Worm (Caenorhabditis elegans): ENCODE results near the gene D1086.17.
A peak's percentile ranks its signal among the peaks of the same experiment; 100 is the strongest.

The D1086.17 gene

DNA sequence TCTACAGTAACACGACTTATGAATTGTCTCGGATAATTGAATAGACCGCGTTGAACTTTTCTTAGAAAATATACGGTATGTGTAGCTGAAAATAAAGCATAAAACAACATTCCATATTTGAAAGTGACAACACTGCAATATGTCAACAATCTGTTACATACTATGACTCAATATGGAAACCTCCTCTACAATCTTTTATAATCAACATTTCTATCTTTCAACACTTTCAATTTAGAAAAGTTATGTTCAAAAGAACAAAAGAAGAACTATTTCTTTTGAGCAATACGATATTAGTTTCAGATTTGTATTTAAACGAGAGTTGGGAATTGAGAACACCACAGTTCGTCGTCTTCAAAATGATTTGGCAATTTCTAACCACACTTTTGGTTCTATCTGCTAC lies 14.8 kb downstream of the D1086.17 start, which contains the start of gene D1086.10:
D1086.10 (plus strand) TSS at position 301 of the 400 bp plus-strand sequence.
- no peak for TF ChIP-seq pes-1 (GFP tag; IDR thresholded peaks at IDR 0.05)
- TF ChIP-seq ets-7 (tag; optimal IDR thresholded peaks at IDR 0.05): no peak
- no peak for TF ChIP-seq ceh-36 (tag; optimal IDR thresholded peaks at IDR 0.05)
- TF ChIP-seq F13C5.2 (tag; optimal IDR thresholded peaks at IDR 0.05): no peak
- TF ChIP-seq scrt-1 (GFP tag; IDR thresholded peaks at IDR 0.05): no peak

DNA sequence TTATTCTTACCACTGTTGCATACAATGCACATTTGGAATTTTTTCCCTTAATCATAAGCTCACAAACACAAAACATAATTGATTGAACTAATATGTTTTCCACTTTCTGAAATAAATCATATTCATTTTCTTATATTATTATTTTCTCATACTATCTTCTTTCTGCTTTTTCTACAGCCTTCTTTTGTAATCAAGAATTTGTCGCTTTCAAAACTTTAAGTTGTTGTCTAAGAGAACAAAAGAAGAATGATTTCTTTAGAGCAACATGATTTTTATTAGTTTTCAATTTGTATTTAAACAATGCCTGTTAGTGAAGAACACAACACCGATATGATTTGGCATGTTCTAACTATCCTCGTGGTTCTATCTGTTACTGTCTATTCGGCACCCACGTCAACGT lies 16.3 kb downstream of the D1086.17 start, which contains the start of gene D1086.7:
D1086.7 (plus strand) TSS at position 301 of the 400 bp plus-strand sequence.
- TF ChIP-seq tbx-11 (GFP tag; IDR thresholded peaks at IDR 0.05) (no peak), hmbx-1 (tag; optimal IDR thresholded peaks at IDR 0.05) (no peak), aly-1 (tag; optimal IDR thresholded peaks at IDR 0.05) (no peak), B0310.2 (tag; optimal IDR thresholded peaks at IDR 0.05) (no peak), F13C5.2 (tag; optimal IDR thresholded peaks at IDR 0.05) (no peak), ets-7 (tag; optimal IDR thresholded peaks at IDR 0.05) (no peak), tra-4 (tag; optimal IDR thresholded peaks at IDR 0.05) (no peak)

DNA sequence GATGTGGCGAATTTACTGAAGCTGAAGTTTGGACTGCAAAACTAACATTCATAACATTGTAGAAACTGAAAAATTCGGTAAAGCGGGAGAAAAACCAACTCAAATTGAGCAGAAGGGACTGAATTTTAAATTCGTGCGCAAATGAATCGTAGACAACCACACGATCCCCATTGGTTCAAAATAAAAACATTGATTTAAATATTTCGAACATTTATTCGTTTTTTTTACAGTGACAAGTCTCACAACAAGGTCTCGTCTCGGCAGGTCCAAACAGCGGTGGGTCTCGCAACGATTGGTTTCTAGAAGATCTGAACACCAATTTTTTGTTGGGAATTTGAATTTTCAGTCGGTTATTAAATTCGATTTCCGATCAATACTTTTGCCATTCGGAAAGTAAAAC lies 17.9 kb downstream of the D1086.17 start, which contains the start of gene D1086.18:
D1086.18 (plus strand) TSS at position 301 of the 400 bp plus-strand sequence.
- TF ChIP-seq tbx-11 (GFP tag; IDR thresholded peaks at IDR 0.05) (no peak), sea-1 (GFP tag; conservative IDR thresholded peaks at IDR 0.05) (no peak), hmbx-1 (tag; optimal IDR thresholded peaks at IDR 0.05) (no peak), ceh-13 (GFP tag; optimal IDR thresholded peaks at IDR 0.05) (no peak), B0310.2 (tag; optimal IDR thresholded peaks at IDR 0.05) (no peak), hnd-1 (tag; optimal IDR thresholded peaks at IDR 0.05) (no peak), flt-1 (GFP tag; IDR thresholded peaks at IDR 0.05) (no peak), F13C5.2 (tag; optimal IDR thresholded peaks at IDR 0.05) (no peak), ama-1 (optimal IDR thresholded peaks at IDR 0.05) (no peak), tbx-37 (GFP tag; conservative IDR thresholded peaks at IDR 0.05) (no peak), hmg-4 (GFP tag; optimal IDR thresholded peaks at IDR 0.05) (no peak), aly-1 (tag; optimal IDR thresholded peaks at IDR 0.05) (no peak), scrt-1 (GFP tag; IDR thresholded peaks at IDR 0.05) (no peak), tra-4 (tag; optimal IDR thresholded peaks at IDR 0.05) (no peak), ceh-36 (tag; optimal IDR thresholded peaks at IDR 0.05) (no peak), ets-7 (tag; optimal IDR thresholded peaks at IDR 0.05) (no peak), pes-1 (GFP tag; IDR thresholded peaks at IDR 0.05) (no peak)

DNA sequence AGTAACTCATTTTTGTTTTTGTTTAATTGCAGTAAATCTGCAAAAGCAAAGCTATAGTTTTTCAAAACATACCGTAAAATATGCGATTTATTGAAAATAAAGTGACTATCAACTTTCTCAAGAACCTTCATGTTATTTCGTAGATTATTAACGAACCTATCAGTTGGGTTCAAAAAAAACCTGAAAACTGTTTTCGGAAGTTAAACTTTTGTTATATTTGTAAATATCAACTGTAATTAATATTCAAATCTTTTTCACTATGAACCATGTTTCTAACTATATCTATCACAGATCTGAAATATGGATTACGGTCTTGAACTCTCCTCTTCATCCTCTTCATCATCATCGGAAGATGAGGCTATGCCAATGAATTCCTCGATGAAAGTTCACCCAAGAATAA lies 20.4 kb downstream of the D1086.17 start, which contains the start of gene D1086.19:
D1086.19 (plus strand) TSS at position 301 of the 400 bp plus-strand sequence.
- TF ChIP-seq hmbx-1 (tag; optimal IDR thresholded peaks at IDR 0.05) (no peak), tbx-37 (GFP tag; conservative IDR thresholded peaks at IDR 0.05) (no peak), ama-1 (optimal IDR thresholded peaks at IDR 0.05) (no peak), B0310.2 (tag; optimal IDR thresholded peaks at IDR 0.05) (no peak), hnd-1 (tag; optimal IDR thresholded peaks at IDR 0.05) (no peak), tra-4 (tag; optimal IDR thresholded peaks at IDR 0.05) (no peak), ceh-13 (GFP tag; optimal IDR thresholded peaks at IDR 0.05) (no peak), scrt-1 (GFP tag; IDR thresholded peaks at IDR 0.05) (no peak), ets-7 (tag; optimal IDR thresholded peaks at IDR 0.05) (no peak), sea-1 (GFP tag; conservative IDR thresholded peaks at IDR 0.05) (no peak)

DNA sequence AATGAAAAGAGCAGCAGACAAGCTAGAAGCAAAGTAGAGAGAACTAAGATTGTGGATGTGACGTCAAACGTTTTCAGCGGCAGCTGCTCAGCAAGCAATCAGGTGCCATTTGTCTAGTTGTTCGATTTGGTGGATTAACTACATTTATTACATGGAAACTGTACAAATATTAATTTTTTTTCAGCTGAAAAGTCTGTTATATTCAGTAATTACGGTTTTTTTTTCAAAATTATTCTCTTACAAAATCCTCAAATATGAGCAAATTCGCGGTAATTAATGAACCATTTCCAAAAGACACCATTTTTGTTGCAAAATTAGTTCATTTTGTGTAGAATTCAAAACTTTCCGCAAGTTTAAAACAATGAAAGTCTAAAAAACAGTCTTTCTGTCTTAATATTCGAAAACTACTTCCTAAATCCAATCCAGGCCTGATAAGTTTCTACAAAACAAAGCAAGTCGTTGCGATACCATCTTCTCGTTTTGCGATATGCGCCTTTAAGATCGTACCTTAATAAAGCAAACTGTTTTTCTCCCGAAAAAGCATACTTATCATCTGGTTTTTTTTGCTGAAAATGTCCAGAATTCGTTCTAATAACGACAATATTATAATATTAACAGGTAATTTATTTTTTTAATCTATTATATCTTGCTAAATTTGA lies 22.8 kb downstream of the D1086.17 start, which contains the start of the genes D1086.5 and him-5:
D1086.5 (minus strand) TSS at position 51 of the 659 bp plus-strand sequence.
him-5 (plus strand) TSS at position 118 of the 659 bp plus-strand sequence.
- TF ChIP-seq tbx-37 (GFP tag; conservative IDR thresholded peaks at IDR 0.05) (no peak), hmbx-1 (tag; optimal IDR thresholded peaks at IDR 0.05) (no peak), ama-1 (optimal IDR thresholded peaks at IDR 0.05) (no peak), hmg-4 (GFP tag; optimal IDR thresholded peaks at IDR 0.05) (no peak), sea-1 (GFP tag; conservative IDR thresholded peaks at IDR 0.05) (no peak), pes-1 (GFP tag; IDR thresholded peaks at IDR 0.05) (no peak), F13C5.2 (tag; optimal IDR thresholded peaks at IDR 0.05) (no peak), scrt-1 (GFP tag; IDR thresholded peaks at IDR 0.05) (no peak), ceh-36 (tag; optimal IDR thresholded peaks at IDR 0.05) (no peak), tbx-11 (GFP tag; IDR thresholded peaks at IDR 0.05) (no peak), aly-1 (tag; optimal IDR thresholded peaks at IDR 0.05) (no peak), ceh-13 (GFP tag; optimal IDR thresholded peaks at IDR 0.05) (no peak), tra-4 (tag; optimal IDR thresholded peaks at IDR 0.05) (no peak), flt-1 (GFP tag; IDR thresholded peaks at IDR 0.05) (no peak)

DNA sequence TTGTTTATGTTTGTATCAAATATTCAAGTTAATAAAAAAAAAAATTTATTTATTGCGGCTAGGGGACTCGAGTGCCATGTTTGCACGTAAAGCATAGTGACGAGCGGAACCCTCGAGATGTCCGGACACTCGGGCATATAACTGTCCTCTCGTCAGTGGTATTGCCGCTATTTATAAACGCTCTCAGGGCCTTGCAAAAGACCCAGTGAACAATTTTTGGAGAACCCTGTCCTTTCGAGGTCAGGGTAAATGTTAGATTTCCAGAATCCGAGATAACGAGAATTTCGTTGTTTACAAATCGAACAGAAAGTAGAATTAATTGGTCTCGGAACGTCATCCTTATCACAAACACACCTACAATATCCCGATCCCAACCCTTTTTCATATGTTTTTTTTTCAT lies 24.7 kb downstream of the D1086.17 start, which contains the start of gene D1086.3:
D1086.3 (plus strand) TSS at position 390 of the 400 bp plus-strand sequence.
- TF ChIP-seq F13C5.2 (tag; optimal IDR thresholded peaks at IDR 0.05) (peak; percentile 1), ama-1 (optimal IDR thresholded peaks at IDR 0.05) (no peak)

DNA sequence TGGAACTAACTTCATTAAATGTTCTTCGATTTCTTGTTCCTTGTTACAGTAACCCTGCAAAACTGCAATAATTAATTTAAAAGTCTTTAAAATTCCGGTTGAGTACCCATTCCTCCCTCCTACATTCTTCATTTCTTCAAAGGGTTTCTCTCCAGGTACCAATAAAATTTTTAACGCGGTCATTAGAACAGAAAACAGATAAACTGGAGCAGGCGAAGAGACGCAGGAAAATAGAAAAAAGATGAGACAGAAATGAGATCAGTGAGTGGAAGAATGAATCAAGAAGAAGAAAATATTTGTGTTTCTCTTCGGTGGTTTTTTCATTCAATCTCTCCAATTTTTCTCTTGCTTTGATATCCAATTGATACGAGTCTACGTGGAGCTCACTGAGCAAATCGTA lies 26.1 kb downstream of the D1086.17 start, which contains the start of gene D1086.8:
D1086.8 (plus strand) TSS at position 301 of the 400 bp plus-strand sequence.
- TF ChIP-seq ceh-13 (GFP tag; optimal IDR thresholded peaks at IDR 0.05) (no peak), aly-1 (tag; optimal IDR thresholded peaks at IDR 0.05) (no peak), B0310.2 (tag; optimal IDR thresholded peaks at IDR 0.05) (no peak)

DNA sequence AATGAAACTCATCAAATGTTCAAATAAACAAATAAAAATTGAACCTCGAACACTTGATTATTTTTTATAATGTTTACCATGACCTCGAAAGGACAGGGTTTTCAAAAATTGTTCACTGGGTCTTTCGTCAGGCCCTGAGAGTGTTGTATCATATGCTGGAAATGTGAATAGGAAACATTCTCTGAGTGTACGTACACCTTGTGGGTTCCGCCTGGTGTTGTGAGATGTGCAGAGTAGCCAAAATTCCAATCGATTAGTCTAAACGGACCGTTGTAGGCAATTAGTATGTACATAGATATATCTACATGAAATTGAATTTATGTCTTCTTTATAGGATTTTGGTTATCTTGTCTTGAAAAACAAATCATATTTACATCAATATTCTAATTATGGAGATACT lies 26.9 kb downstream of the D1086.17 start:
- TF ChIP-seq tbx-11 (GFP tag; IDR thresholded peaks at IDR 0.05): no peak
- TF ChIP-seq ama-1 (optimal IDR thresholded peaks at IDR 0.05): no peak
- no peak for TF ChIP-seq ets-7 (tag; optimal IDR thresholded peaks at IDR 0.05)
- no peak for TF ChIP-seq F13C5.2 (tag; optimal IDR thresholded peaks at IDR 0.05)
- TF ChIP-seq hmbx-1 (tag; optimal IDR thresholded peaks at IDR 0.05): no peak
- TF ChIP-seq hnd-1 (tag; optimal IDR thresholded peaks at IDR 0.05): no peak
- no peak for TF ChIP-seq aly-1 (tag; optimal IDR thresholded peaks at IDR 0.05)
- no peak for TF ChIP-seq ceh-36 (tag; optimal IDR thresholded peaks at IDR 0.05)
- TF ChIP-seq tra-4 (tag; optimal IDR thresholded peaks at IDR 0.05): no peak
- TF ChIP-seq flt-1 (GFP tag; IDR thresholded peaks at IDR 0.05): no peak
- TF ChIP-seq tbx-37 (GFP tag; conservative IDR thresholded peaks at IDR 0.05): no peak
- no peak for TF ChIP-seq B0310.2 (tag; optimal IDR thresholded peaks at IDR 0.05)
- TF ChIP-seq sea-1 (GFP tag; conservative IDR thresholded peaks at IDR 0.05): no peak
- no peak for TF ChIP-seq hmg-4 (GFP tag; optimal IDR thresholded peaks at IDR 0.05)
- TF ChIP-seq pes-1 (GFP tag; IDR thresholded peaks at IDR 0.05): no peak

All from whole organism, early embryonic.